Worm (Caenorhabditis elegans): ENCODE data around the gene cap-2.

The cap-2 gene

ce11 chrII:10868670-10869246 is at the start of gene cap-2, which contains the start of gene gmps-1 (continued):
- TF ChIP-seq ccch-3 (GFP tag; optimal IDR thresholded peaks at IDR 0.05) (no peak), Y79H2A.3 (GFP tag; conservative IDR thresholded peaks at IDR 0.05) (no peak), ama-1 (optimal IDR thresholded peaks at IDR 0.05) (no peak), ama-1 (GFP tag; optimal IDR thresholded peaks at IDR 0.05) (peak in 1 of 2 experiments; percentile 62), ceh-27 (GFP tag; optimal IDR thresholded peaks at IDR 0.05) (peak; percentile 91), efl-1 (GFP tag; optimal IDR thresholded peaks at IDR 0.05) (peak; percentile 45), dox-1 (GFP tag; IDR thresholded peaks at IDR 0.05) (peak; percentile 97), ZK185.1 (tag; optimal IDR thresholded peaks at IDR 0.05; ENCODE audit: poor library complexity, severe bottlenecking) (peak; percentile 94), B0019.2 (GFP tag; conservative IDR thresholded peaks at IDR 0.05) (peak; percentile 65), sdz-38 (tag; optimal IDR thresholded peaks at IDR 0.05) (no peak), snpc-4 (GFP tag; optimal IDR thresholded peaks at IDR 0.05) (peak; percentile 49), snpc-4 (tag; optimal IDR thresholded peaks at IDR 0.05) (peak; percentile 2 to 87 (median 48)), attf-6 (GFP tag; IDR thresholded peaks at IDR 0.05) (0 out of 2 replicates have a peak, but pooled peaks have one; percentile 30), tbp1 (GFP tag; optimal IDR thresholded peaks at IDR 0.05) (peak; percentile 74), ceh-79 (tag; optimal IDR thresholded peaks at IDR 0.05) (no peak), ztf-18 (tag; optimal IDR thresholded peaks at IDR 0.05) (peak; percentile 71), cebp-1 (GFP tag; IDR thresholded peaks at IDR 0.05) (peak; percentile 95), cebp-1 (tag; optimal IDR thresholded peaks at IDR 0.05) (peak; percentile 98), Y56A3A.18 (GFP tag; IDR thresholded peaks at IDR 0.05) (peak; percentile 97), pbrm-1 (GFP tag; IDR thresholded peaks at IDR 0.05) (peak; percentile 97), athp-1 (tag; optimal IDR thresholded peaks at IDR 0.05) (peak; percentile 98), bed-2 (GFP tag; IDR thresholded peaks at IDR 0.05) (no peak), ztf-25 (GFP tag; IDR thresholded peaks at IDR 0.05) (peak; percentile 67; the same call in 1 of the 2 replicates), T26A5.8 (tag; optimal IDR thresholded peaks at IDR 0.05) (no peak), lin-35 (GFP tag; optimal IDR thresholded peaks at IDR 0.05) (peak; percentile 15 to 96 (median 75)), B0035.1 (tag; optimal IDR thresholded peaks at IDR 0.05) (peak; percentile 54), snpc-1.1 (tag; optimal IDR thresholded peaks at IDR 0.05; ENCODE audit: insufficient read depth) (peak; percentile 64), zfh-2 (GFP tag; conservative IDR thresholded peaks at IDR 0.05) (peak; percentile 91), sea-2 (GFP tag; IDR thresholded peaks at IDR 0.05) (no peak), D2030.7 (GFP tag; IDR thresholded peaks at IDR 0.05) (peak; percentile 91), somi-1 (GFP tag; optimal IDR thresholded peaks at IDR 0.05) (peak; percentile 42), snpc-1.3 (tag; optimal IDR thresholded peaks at IDR 0.05; ENCODE audit: insufficient read depth) (peak; percentile 75), B0261.1 (tag; optimal IDR thresholded peaks at IDR 0.05) (peak; percentile 26), F22D6.2 (tag; optimal IDR thresholded peaks at IDR 0.05) (peak; percentile 79), tbx-9 (tag; optimal IDR thresholded peaks at IDR 0.05; ENCODE audit: borderline replicate concordance) (no peak), die-1 (tag; optimal IDR thresholded peaks at IDR 0.05) (no peak), hrde-1 (tag; optimal IDR thresholded peaks at IDR 0.05; ENCODE audit: borderline replicate concordance) (peak; percentile 58), atf-7 (tag; optimal IDR thresholded peaks at IDR 0.05) (peak; percentile 92), egl-44 (GFP tag; IDR thresholded peaks at IDR 0.05) (peak; percentile 76; the same call in 1 of the 2 replicates), Y53G8AR.9 (GFP tag; conservative IDR thresholded peaks at IDR 0.05) (peak; percentile 98), hlh-12 (tag; optimal IDR thresholded peaks at IDR 0.05) (no peak), rpc-1 (optimal IDR thresholded peaks at IDR 0.05) (peak; percentile 27), rpc-1 (tag; optimal IDR thresholded peaks at IDR 0.05) (no peak), hlh-26 (GFP tag; conservative IDR thresholded peaks at IDR 0.05) (no peak), ceh-58 (GFP tag; IDR thresholded peaks at IDR 0.05) (no peak), C17E4.6 (GFP tag; IDR thresholded peaks at IDR 0.05) (peak; percentile 92), F39B2.1 (GFP tag; IDR thresholded peaks at IDR 0.05) (peak; percentile 30; the same call in 1 of the 2 replicates), ztf-3 (GFP tag; optimal IDR thresholded peaks at IDR 0.05) (peak; percentile 45), K11D2.4 (GFP tag; IDR thresholded peaks at IDR 0.05) (peak; percentile 96)

Measured in whole organism, young adult.